Worm (Caenorhabditis elegans) whole organism, L1 larva: ENCODE data around the gene T01D3.1.

Experiments used
- alr-1 ChIP-seq: fragments of 200-800 bp; sonication (Bioruptor generic); optimal IDR thresholded peaks from 2 replicates; lab custom pipeline; 2018; ENCODE audit warnings: borderline replicate concordance, mild to moderate bottlenecking, missing genetic modification characterization, missing compliant biosample characterization
- aly-2 ChIP-seq: fragments of 150-350 bp; optimal IDR thresholded peaks from 2 replicates; lab custom pipeline; 2014; ENCODE audit warnings: missing biosample characterization, missing genetic modification characterization
- blmp-1 ChIP-seq: fragments of 150-350 bp; optimal IDR thresholded peaks from 2 replicates; lab custom pipeline; 2014; ENCODE audit warnings: missing biosample characterization, missing genetic modification characterization
- dpl-1 ChIP-seq, 3 experiments: fragments of 150-350 bp in 2 of 3; sonication (generic microtip) in 1 of 3; optimal IDR thresholded peaks; 2 replicates each; lab custom pipeline; 2014 to 2017; ENCODE audit warnings: missing biosample characterization in 3 of 3, missing genetic modification characterization in 3 of 3, missing genetic modification reagents in 3 of 3
- dsc-1 ChIP-seq: sonication (generic microtip); optimal IDR thresholded peaks from 2 replicates; lab custom pipeline; 2016; ENCODE audit warnings: mild to moderate bottlenecking, missing genetic modification characterization, missing compliant biosample characterization
- efl-1 ChIP-seq, 4 experiments: fragments of 150-350 bp; optimal IDR thresholded peaks in 3 of 4; peaks in 1 of 4; 1 replicate in 1 of 4; 2 replicates in 3 of 4; lab custom pipeline; 2014; ENCODE audit warnings: missing biosample characterization in 2 of 4, missing genetic modification characterization in 2 of 4, missing genetic modification reagents in 2 of 4
- egl-13 ChIP-seq: sonication (generic microtip); optimal IDR thresholded peaks from 2 replicates; lab custom pipeline; 2016; ENCODE audit warnings: missing genotype, missing genetic modification reagents, missing genetic modification characterization, missing compliant biosample characterization
- elt-2 ChIP-seq: sonication (generic microtip); optimal IDR thresholded peaks from 2 replicates; lab custom pipeline; 2016; ENCODE audit warnings: missing genetic modification characterization, mild to moderate bottlenecking, inconsistent platforms, missing compliant biosample characterization, missing genetic modification reagents
- elt-3 ChIP-seq, 6 experiments: fragments of 150-350 bp in 1 of 6; sonication (generic microtip); optimal IDR thresholded peaks; 2 replicates each; lab custom pipeline; 2017 to 2018; ENCODE audit warnings: missing biosample characterization in 6 of 6, missing genetic modification characterization in 6 of 6, inconsistent platforms in 1 of 6
- fos-1 ChIP-seq: fragments of 150-350 bp; optimal IDR thresholded peaks from 2 replicates; lab custom pipeline; 2014; ENCODE audit warnings: missing biosample characterization, missing genetic modification characterization
- grh-1 ChIP-seq: fragments of 200-800 bp; sonication (Bioruptor generic); IDR thresholded peaks from 2 replicates; pipeline ENCODE4 v1.3.6; 2022; ENCODE audit warnings: missing genetic modification reagents, missing genetic modification characterization, missing compliant biosample characterization
- isw-1 ChIP-seq: fragments of 200-800 bp; sonication (Bioruptor generic); IDR thresholded peaks from 2 replicates; pipeline ENCODE4 v1.3.6; 2022; ENCODE audit warnings: missing genetic modification characterization, missing compliant biosample characterization
- lin-14 ChIP-seq: fragments of 200-800 bp; sonication (Bioruptor generic); optimal IDR thresholded peaks from 2 replicates; lab custom pipeline; 2018; ENCODE audit warnings: mild to moderate bottlenecking, missing genetic modification characterization, moderate library complexity, missing compliant biosample characterization
- lin-15B ChIP-seq: fragments of 150-350 bp; sonication (generic microtip); optimal IDR thresholded peaks from 3 replicates; lab custom pipeline; 2014; ENCODE audit warnings: missing biosample characterization, missing genetic modification characterization
- lir-3 ChIP-seq: sonication (generic microtip); optimal IDR thresholded peaks from 2 replicates; lab custom pipeline; 2016; ENCODE audit warnings: mild to moderate bottlenecking, missing genetic modification characterization, moderate library complexity, missing compliant biosample characterization; ENCODE audit not compliant: poor library complexity
- mdl-1 ChIP-seq, 2 experiments: fragments of 150-350 bp; optimal IDR thresholded peaks; 2 replicates each; lab custom pipeline; 2014 to 2017; ENCODE audit warnings: missing biosample characterization in 2 of 2, missing genetic modification characterization in 2 of 2, inconsistent platforms in 1 of 2
- mef-2 ChIP-seq: fragments of 150-350 bp; optimal IDR thresholded peaks from 2 replicates; lab custom pipeline; 2014; ENCODE audit warnings: missing biosample characterization, missing genetic modification characterization
- mep-1 ChIP-seq: fragments of 150-350 bp; optimal IDR thresholded peaks from 2 replicates; lab custom pipeline; 2014; ENCODE audit warnings: missing biosample characterization, missing genetic modification characterization
- nhr-11 ChIP-seq: fragments of 150-350 bp; optimal IDR thresholded peaks from 2 replicates; lab custom pipeline; 2014; ENCODE audit warnings: missing biosample characterization, missing genetic modification characterization
- nhr-19 ChIP-seq: fragments of 200-800 bp; sonication (Bioruptor generic); conservative IDR thresholded peaks from 2 replicates; pipeline ENCODE4 v1.3.6; 2022; ENCODE audit warnings: missing genetic modification characterization, missing compliant biosample characterization
- nhr-20 ChIP-seq: sonication (generic microtip); optimal IDR thresholded peaks from 2 replicates; lab custom pipeline; 2016; ENCODE audit warnings: mild to moderate bottlenecking, missing genetic modification characterization, missing compliant biosample characterization
- nhr-71 ChIP-seq: sonication (generic microtip); optimal IDR thresholded peaks from 2 replicates; lab custom pipeline; 2016; ENCODE audit warnings: mild to moderate bottlenecking, missing genetic modification characterization, moderate library complexity, missing compliant biosample characterization
- nhr-76 ChIP-seq: sonication (generic microtip); optimal IDR thresholded peaks from 2 replicates; lab custom pipeline; 2017; ENCODE audit warnings: missing biosample characterization, missing genetic modification characterization
- nhr-85 ChIP-seq: sonication (generic microtip); peaks from one replicate; lab custom pipeline; 2016; ENCODE audit warnings: missing genetic modification characterization, inconsistent platforms, missing compliant biosample characterization
- nhr-90 ChIP-seq: sonication (generic microtip); optimal IDR thresholded peaks from 2 replicates; lab custom pipeline; 2016; ENCODE audit warnings: mild to moderate bottlenecking, missing genetic modification characterization, missing compliant biosample characterization; ENCODE audit not compliant: poor library complexity
- pax-3 ChIP-seq: fragments of 200-800 bp; sonication (Bioruptor generic); optimal IDR thresholded peaks from 2 replicates; lab custom pipeline; 2018; ENCODE audit warnings: mild to moderate bottlenecking, missing genetic modification characterization, moderate library complexity, missing compliant biosample characterization
- rnt-1 ChIP-seq: sonication (generic microtip); optimal IDR thresholded peaks from 2 replicates; lab custom pipeline; 2016; ENCODE audit warnings: mild to moderate bottlenecking, missing genetic modification characterization, moderate library complexity, missing compliant biosample characterization
- snpc-4 ChIP-seq: fragments of 150-350 bp; optimal IDR thresholded peaks from 2 replicates; lab custom pipeline; 2014; ENCODE audit warnings: missing biosample characterization, missing genetic modification characterization
- snu-23 ChIP-seq: sonication (generic microtip); optimal IDR thresholded peaks from 2 replicates; lab custom pipeline; 2016; ENCODE audit warnings: missing genetic modification characterization, missing compliant biosample characterization
- sptf-1 ChIP-seq: fragments of 150-350 bp; optimal IDR thresholded peaks from 2 replicates; lab custom pipeline; 2014; ENCODE audit warnings: missing biosample characterization, missing genetic modification characterization
- swsn-7 ChIP-seq: sonication (generic microtip); optimal IDR thresholded peaks from 2 replicates; lab custom pipeline; 2016; ENCODE audit warnings: missing genetic modification characterization, missing compliant biosample characterization
- unc-62 ChIP-seq: fragments of 150-350 bp; optimal IDR thresholded peaks from 2 replicates; lab custom pipeline; 2014; ENCODE audit warnings: missing biosample characterization, missing genetic modification reagents, missing genetic modification characterization
- unc-86 ChIP-seq: sonication (generic microtip); optimal IDR thresholded peaks from 2 replicates; lab custom pipeline; 2016; ENCODE audit warnings: missing genetic modification characterization, missing compliant biosample characterization
- vab-15 ChIP-seq: sonication (generic microtip); optimal IDR thresholded peaks from 2 replicates; lab custom pipeline; 2017; ENCODE audit warnings: missing genotype, mild to moderate bottlenecking, missing genetic modification characterization, missing compliant biosample characterization
- xbp-1 ChIP-seq: sonication (generic microtip); optimal IDR thresholded peaks from 2 replicates; lab custom pipeline; 2016; ENCODE audit warnings: missing genetic modification characterization, missing compliant biosample characterization
- zag-1 ChIP-seq: fragments of 150-350 bp; optimal IDR thresholded peaks from 2 replicates; lab custom pipeline; 2014; ENCODE audit warnings: missing biosample characterization, missing genetic modification characterization
- zip-4 ChIP-seq: fragments of 200-800 bp; sonication (Bioruptor generic); optimal IDR thresholded peaks from 2 replicates; lab custom pipeline; 2018; ENCODE audit warnings: mild to moderate bottlenecking, missing genetic modification characterization, moderate library complexity, missing compliant biosample characterization
- ztf-4 ChIP-seq: fragments of 150-350 bp; optimal IDR thresholded peaks from 2 replicates; lab custom pipeline; 2014; ENCODE audit warnings: missing biosample characterization, missing genetic modification characterization

Gene T01D3.1

DNA sequence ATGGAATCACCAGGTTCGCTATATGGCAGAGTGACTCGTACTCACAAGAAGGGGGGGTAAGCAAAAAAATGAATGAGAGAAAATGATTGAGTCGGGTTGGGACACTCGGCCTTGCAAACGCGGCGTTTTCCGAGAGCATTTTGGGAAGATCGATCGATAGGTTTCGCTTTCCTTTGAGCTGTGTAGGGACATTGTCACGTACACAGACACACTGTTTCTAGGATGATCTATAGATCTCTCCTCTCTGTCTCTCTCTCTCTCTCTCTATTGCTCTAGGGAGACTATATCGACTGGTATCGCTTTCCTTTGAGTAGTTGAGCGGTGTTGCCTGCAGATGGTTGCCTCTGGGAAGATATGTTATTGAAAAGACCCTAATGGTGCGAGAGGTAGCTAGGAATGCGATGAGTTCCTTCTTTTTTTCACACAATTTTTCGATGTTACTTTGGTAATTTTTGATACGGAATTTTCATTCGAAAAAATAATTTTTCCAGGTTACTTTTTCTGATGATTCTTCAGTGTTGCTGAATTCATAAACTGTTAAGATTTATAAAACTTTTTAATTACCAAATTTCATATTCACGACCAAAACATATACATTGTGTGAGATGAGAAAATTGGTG, 39.9 kb upstream of the T01D3.1 start, which contains the start of gene H37A05.4 (continued):
- TF ChIP-seq nhr-76 (tag; lab: Kevin White, UChicago) (no peak), swsn-7 (no peak), snpc-4 (tag; lab: Kevin White, UChicago) (no peak), nhr-90 (peak; percentile 33), isw-1 (no peak), unc-62 (GFP tag; lab: Kevin White, UChicago) (no peak), alr-1 (tag; lab: Kevin White, UChicago) (no peak), mdl-1 (tag; optimal IDR thresholded peaks at IDR 0.05; lab: Kevin White, UChicago) (no peak), grh-1 (GFP tag; lab: Robert Waterston, UW) (no peak), efl-1 (optimal IDR thresholded peaks at IDR 0.05; lab: Kevin White, UChicago) (peak in 1 of 2 experiments; percentile 16), efl-1 (GFP tag; optimal IDR thresholded peaks at IDR 0.05 in 1 of 2; lab: Kevin White, UChicago) (peak in 1 of 2 experiments; percentile 91), egl-13 (no peak)
- TF ChIP-seq, all 84 proteins: peak for 4

DNA sequence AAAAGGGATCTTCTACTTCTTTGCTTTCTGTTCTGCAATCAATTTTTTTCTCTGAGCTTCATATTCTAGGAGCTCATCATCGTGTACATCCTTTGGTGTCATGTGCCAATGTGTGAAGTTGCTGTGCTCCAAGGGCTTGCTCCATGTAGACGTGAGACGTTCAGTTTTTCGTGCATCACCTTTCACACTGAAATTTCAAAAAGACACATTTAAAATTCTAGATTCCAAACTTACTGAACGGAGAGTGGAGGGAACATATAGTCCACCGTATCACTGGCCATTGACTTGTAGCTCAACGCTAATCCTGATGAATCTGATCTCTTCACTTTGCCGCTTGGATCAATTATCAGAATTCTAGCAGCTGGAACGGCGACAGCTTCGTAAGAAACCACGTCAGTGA, 38.9 kb upstream of the T01D3.1 start:
- TF ChIP-seq lin-15B (tag; lab: Kevin White, UChicago) (no peak), fos-1 (tag; lab: Kevin White, UChicago) (no peak), zag-1 (tag; lab: Kevin White, UChicago) (no peak), xbp-1 (tag; lab: Kevin White, UChicago) (no peak), dpl-1 (GFP tag; optimal IDR thresholded peaks at IDR 0.05; lab: Kevin White, UChicago) (no peak), nhr-90 (no peak), unc-86 (tag; lab: Kevin White, UChicago) (no peak)

DNA sequence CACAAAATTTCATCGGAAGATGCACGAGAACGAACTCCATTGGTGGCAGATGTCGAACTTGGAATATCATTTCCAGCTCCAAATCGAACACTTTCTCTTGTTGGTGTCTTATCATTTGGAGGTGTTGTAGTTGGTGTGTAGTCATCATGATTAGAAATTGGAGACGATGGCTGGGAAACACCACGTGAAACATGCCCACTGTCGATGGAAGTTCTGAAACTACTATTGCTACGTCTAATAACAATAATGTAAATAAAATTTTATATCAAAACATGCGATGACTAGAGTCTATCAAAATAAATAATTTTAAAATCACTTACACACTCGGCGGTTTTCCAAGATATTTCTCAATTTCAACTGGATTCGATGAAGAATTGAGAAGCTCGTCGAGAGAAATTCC, 37.4 kb upstream of the T01D3.1 start:
- TF ChIP-seq sptf-1 (tag; lab: Kevin White, UChicago) (no peak), grh-1 (GFP tag; lab: Robert Waterston, UW) (no peak), pax-3 (tag; lab: Kevin White, UChicago) (no peak), mdl-1 (tag; optimal IDR thresholded peaks at IDR 0.05; lab: Kevin White, UChicago) (no peak), zag-1 (tag; lab: Kevin White, UChicago) (no peak), vab-15 (no peak), mef-2 (tag; lab: Kevin White, UChicago) (no peak), swsn-7 (no peak), rnt-1 (tag; lab: Kevin White, UChicago) (no peak), aly-2 (tag; lab: Kevin White, UChicago) (no peak), nhr-71 (no peak), nhr-11 (tag; lab: Kevin White, UChicago) (no peak), lir-3 (tag; lab: Kevin White, UChicago) (no peak), nhr-19 (no peak)

DNA sequence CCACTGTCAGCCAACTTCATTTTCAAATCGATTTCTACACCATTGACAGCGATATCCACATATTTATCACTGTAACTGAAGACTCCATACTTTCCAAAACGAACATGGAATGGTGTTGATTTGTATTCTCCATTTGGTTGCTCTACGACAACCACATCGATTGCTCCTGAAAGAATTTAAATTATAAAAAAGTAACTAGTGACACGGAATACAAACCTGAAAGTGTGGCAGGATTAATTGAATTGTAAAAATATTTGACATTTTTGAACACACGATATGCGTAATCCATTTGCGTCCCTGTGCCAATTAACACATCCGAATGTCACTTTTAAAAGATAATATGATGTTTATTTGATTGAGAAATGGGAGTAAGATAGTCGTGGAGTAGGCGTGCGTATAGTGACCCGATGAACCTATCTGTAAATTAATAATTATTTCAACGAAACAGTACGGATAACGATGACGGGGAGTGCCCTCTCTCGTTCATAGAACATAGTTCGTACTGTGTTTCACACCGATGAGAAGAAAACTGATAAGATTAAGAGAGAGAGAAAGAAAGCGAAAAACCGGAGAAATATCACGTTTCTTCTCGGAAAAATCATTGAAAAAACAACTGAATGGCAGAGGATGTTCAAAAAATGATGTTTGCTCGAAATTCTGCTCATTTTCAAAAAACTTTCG, 35.8 kb upstream of the T01D3.1 start, which contains the start of gene lpin-1:
Gene lpin-1 (minus strand): TSS at position 417 of the 681 bp plus-strand sequence.
- TF ChIP-seq lin-14 (GFP tag; lab: Kevin White, UChicago) (peak; percentile 11), elt-3 (tag; optimal IDR thresholded peaks at IDR 0.05; lab: Kevin White, UChicago) (peak in 1 of 6 experiments; percentile 31), blmp-1 (tag; lab: Kevin White, UChicago) (peak; percentile 84), mep-1 (tag; lab: Kevin White, UChicago) (peak; percentile 40), zip-4 (no peak), elt-2 (tag; lab: Kevin White, UChicago) (peak; percentile 12), aly-2 (tag; lab: Kevin White, UChicago) (no peak), nhr-71 (peak; percentile 28), nhr-85 (tag; lab: Kevin White, UChicago) (peak; percentile 71), ztf-4 (tag; lab: Kevin White, UChicago) (peak; percentile 21), efl-1 (optimal IDR thresholded peaks at IDR 0.05; lab: Kevin White, UChicago) (no peak), efl-1 (GFP tag; optimal IDR thresholded peaks at IDR 0.05 in 1 of 2; lab: Kevin White, UChicago) (peak in 1 of 2 experiments; percentile 50), dpl-1 (GFP tag; optimal IDR thresholded peaks at IDR 0.05; lab: Kevin White, UChicago) (peak in 1 of 3 experiments; percentile 12), nhr-20 (tag; lab: Kevin White, UChicago) (peak; percentile 14), dsc-1 (tag; lab: Kevin White, UChicago) (no peak), snu-23 (peak; percentile 4)
